Fruit fly (Drosophila melanogaster): ENCODE data around the gene Fpgs1.

Gene Fpgs1

DNA sequence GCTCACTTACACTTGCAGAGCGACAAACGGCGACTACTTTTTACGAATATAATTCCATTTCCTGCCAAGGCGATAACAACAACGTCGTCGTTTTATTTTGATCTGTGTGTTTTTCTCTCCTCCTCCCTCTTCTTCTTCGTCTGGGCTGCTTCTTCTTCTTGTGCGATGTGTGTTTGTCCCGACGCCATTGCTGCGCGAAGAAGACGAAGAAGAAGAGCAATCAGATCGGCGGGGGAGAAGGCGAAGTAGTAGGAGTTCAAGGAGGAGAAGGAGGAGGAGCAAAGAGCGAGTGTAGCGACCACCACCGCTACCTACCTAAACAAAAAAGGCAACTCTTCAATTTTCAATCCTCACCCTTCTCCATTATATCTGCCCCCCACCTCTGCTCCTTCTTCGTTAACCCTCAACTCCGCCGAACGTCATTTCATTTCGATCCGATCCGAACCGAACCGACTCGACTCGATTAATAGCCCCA, 51.8 kb downstream of the Fpgs1 start:
- TF ChIP-seq noc (tag; optimal IDR thresholded peaks at IDR 0.05) = no peak

dm6 chrX:12664117-12664783, 52.6 kb downstream of the Fpgs1 start:
- TF ChIP-seq noc (tag; optimal IDR thresholded peaks at IDR 0.05) = no peak

Data from whole organism, larva.